Worm (Caenorhabditis elegans) whole organism, young adult: ENCODE data around the gene F36H12.3.
"Not testable (repeated sequence)": the region's sequence is repeated elsewhere in the genome, so short reads cannot be mapped to it uniquely, and the experiment has no call there.

ENCODE experiments used
- B0336.3 ChIP-seq: fragments of 200-800 bp; sonication (Bioruptor generic); IDR thresholded peaks from 2 replicates; pipeline ENCODE4 v1.3.6; 2022; ENCODE audit warnings: missing genetic modification characterization, missing compliant biosample characterization
- F10E7.11 ChIP-seq: sonication (generic microtip); optimal IDR thresholded peaks from 2 replicates; lab custom pipeline; 2017; ENCODE audit warnings: mild to moderate bottlenecking, missing genetic modification characterization, moderate library complexity, missing compliant biosample characterization
- F22D6.2 ChIP-seq: sonication (generic microtip); optimal IDR thresholded peaks from 2 replicates; lab custom pipeline; 2016; ENCODE audit warnings: mild to moderate bottlenecking, missing genetic modification characterization, missing compliant biosample characterization
- F33H1.4 ChIP-seq: fragments of 200-800 bp; sonication (Bioruptor generic); IDR thresholded peaks from 2 replicates; pipeline ENCODE4 v1.3.6; 2022; ENCODE audit warnings: missing genetic modification reagents, missing genetic modification characterization, missing compliant biosample characterization
- F49E8.2 ChIP-seq: sonication (generic microtip); optimal IDR thresholded peaks from 3 replicates; lab custom pipeline; 2017; ENCODE audit warnings: missing genetic modification characterization, mild to moderate bottlenecking, missing compliant biosample characterization, antibody characterized with exemption, moderate library complexity; ENCODE audit not compliant: insufficient read depth
- K11D2.4 ChIP-seq: fragments of 200-800 bp; sonication (Bioruptor generic); IDR thresholded peaks from 2 replicates; pipeline ENCODE4 v1.3.6; 2022; ENCODE audit warnings: missing genetic modification reagents, missing genetic modification characterization, missing compliant biosample characterization
- Y53F4B.3 ChIP-seq: fragments of 200-800 bp; sonication (Bioruptor generic); IDR thresholded peaks from 2 replicates; pipeline ENCODE4 v1.3.6; 2022; ENCODE audit warnings: missing genetic modification reagents, missing genetic modification characterization, missing compliant biosample characterization
- Y95B8A.8 ChIP-seq: fragments of 200-800 bp; sonication (Bioruptor generic); IDR thresholded peaks from 2 replicates; pipeline ENCODE4 v1.3.6; 2022; ENCODE audit warnings: missing genetic modification reagents, missing genetic modification characterization, missing compliant biosample characterization
- ZK185.1 ChIP-seq: sonication (generic microtip); optimal IDR thresholded peaks from 2 replicates; lab custom pipeline; 2016; ENCODE audit warnings: mild to moderate bottlenecking, missing genetic modification characterization, missing compliant biosample characterization; ENCODE audit not compliant: poor library complexity, severe bottlenecking
- akir-1 ChIP-seq: fragments of 200-800 bp; sonication (Bioruptor generic); optimal IDR thresholded peaks from 2 replicates; lab custom pipeline; 2018; ENCODE audit warnings: mild to moderate bottlenecking, missing genetic modification characterization, moderate library complexity, missing compliant biosample characterization
- attf-5 ChIP-seq: fragments of 200-800 bp; sonication (Bioruptor generic); optimal IDR thresholded peaks from 2 replicates; lab custom pipeline; 2018; ENCODE audit warnings: mild to moderate bottlenecking, missing genetic modification characterization, missing compliant biosample characterization
- bed-2 ChIP-seq: fragments of 200-800 bp; sonication (Bioruptor generic); IDR thresholded peaks from 2 replicates; pipeline ENCODE4 v1.3.6; 2022; ENCODE audit warnings: missing genetic modification reagents, missing genetic modification characterization, missing compliant biosample characterization
- cebp-2 ChIP-seq: fragments of 200-800 bp; sonication (Bioruptor generic); IDR thresholded peaks from 2 replicates; pipeline ENCODE4 v1.3.6; 2022; ENCODE audit warnings: missing genetic modification characterization, missing compliant biosample characterization
- ceh-27 ChIP-seq: fragments of 200-800 bp; sonication (Bioruptor generic); optimal IDR thresholded peaks from 2 replicates; lab custom pipeline; 2018; ENCODE audit warnings: mild to moderate bottlenecking, missing genetic modification characterization, moderate library complexity, missing compliant biosample characterization
- ceh-40 ChIP-seq: fragments of 200-800 bp; sonication (Bioruptor generic); IDR thresholded peaks from 2 replicates; pipeline ENCODE4 v1.3.6; 2022; ENCODE audit warnings: missing genetic modification characterization, missing compliant biosample characterization
- ceh-91 ChIP-seq: fragments of 200-800 bp; sonication (Bioruptor generic); IDR thresholded peaks from 2 replicates; pipeline ENCODE4 v1.3.6; 2022; ENCODE audit warnings: missing genetic modification reagents, missing genetic modification characterization, missing compliant biosample characterization
- dox-1 ChIP-seq: fragments of 200-800 bp; sonication (Bioruptor generic); IDR thresholded peaks from 2 replicates; pipeline ENCODE4 v1.3.6; 2022; ENCODE audit warnings: missing genetic modification reagents, missing genetic modification characterization, missing compliant biosample characterization
- dpff-1 ChIP-seq: sonication (generic microtip); optimal IDR thresholded peaks from 2 replicates; lab custom pipeline; 2017; ENCODE audit warnings: mild to moderate bottlenecking, missing genetic modification characterization, missing compliant biosample characterization
- efl-1 ChIP-seq: fragments of 150-350 bp; optimal IDR thresholded peaks from 2 replicates; lab custom pipeline; 2014; ENCODE audit warnings: missing biosample characterization, missing genetic modification reagents, missing genetic modification characterization
- ets-4 ChIP-seq: fragments of 200-800 bp; sonication (Bioruptor generic); optimal IDR thresholded peaks from 2 replicates; lab custom pipeline; 2018; ENCODE audit warnings: mild to moderate bottlenecking, missing genetic modification characterization, missing compliant biosample characterization
- hsf-1 ChIP-seq: fragments of 200-800 bp; sonication (Bioruptor generic); IDR thresholded peaks from 2 replicates; pipeline ENCODE4 v1.3.6; 2022; ENCODE audit warnings: missing genetic modification reagents, missing genetic modification characterization, missing compliant biosample characterization
- lin-26 ChIP-seq: fragments of 200-800 bp; sonication (Bioruptor generic); IDR thresholded peaks from 2 replicates; pipeline ENCODE4 v1.3.6; 2022; ENCODE audit warnings: missing genetic modification reagents, missing genetic modification characterization, missing compliant biosample characterization
- madf-6 ChIP-seq: fragments of 200-800 bp; sonication (Bioruptor generic); IDR thresholded peaks from 2 replicates; pipeline ENCODE4 v1.3.6; 2022; ENCODE audit warnings: missing genetic modification reagents, missing genetic modification characterization, missing compliant biosample characterization
- mcd-1 ChIP-seq: fragments of 200-800 bp; sonication (Bioruptor generic); IDR thresholded peaks from 2 replicates; pipeline ENCODE4 v1.3.6; 2022; ENCODE audit warnings: missing genetic modification reagents, missing genetic modification characterization, missing compliant biosample characterization
- mes-4 ChIP-seq: sonication (generic microtip); optimal IDR thresholded peaks from 2 replicates; lab custom pipeline; 2016; ENCODE audit warnings: missing genotype, missing genetic modification characterization, missing compliant biosample characterization
- mxl-1 ChIP-seq: sonication (generic microtip); optimal IDR thresholded peaks from 2 replicates; lab custom pipeline; 2016; ENCODE audit warnings: missing genetic modification characterization, missing compliant biosample characterization
- nhr-179 ChIP-seq: sonication (generic microtip); optimal IDR thresholded peaks from 2 replicates; lab custom pipeline; 2016; ENCODE audit warnings: mild to moderate bottlenecking, missing genetic modification characterization, missing compliant biosample characterization
- pbrm-1 ChIP-seq: fragments of 200-800 bp; sonication (Bioruptor generic); IDR thresholded peaks from 2 replicates; pipeline ENCODE4 v1.3.6; 2022; ENCODE audit warnings: missing genetic modification reagents, missing genetic modification characterization, missing compliant biosample characterization
- repo-1 ChIP-seq: sonication (generic microtip); optimal IDR thresholded peaks from 2 replicates; lab custom pipeline; 2017; ENCODE audit warnings: mild to moderate bottlenecking, missing genetic modification characterization, missing compliant biosample characterization
- snpc-3.4 ChIP-seq: sonication (generic microtip); optimal IDR thresholded peaks from 2 replicates; lab custom pipeline; 2017; ENCODE audit warnings: missing genetic modification characterization, mild to moderate bottlenecking, missing compliant biosample characterization, antibody characterized with exemption, moderate library complexity, missing genotype, missing genetic modification reagents
- sptf-2 ChIP-seq: fragments of 200-800 bp; sonication (Bioruptor generic); optimal IDR thresholded peaks from 2 replicates; lab custom pipeline; 2018; ENCODE audit warnings: mild to moderate bottlenecking, missing genetic modification characterization, missing compliant biosample characterization
- tbp1 ChIP-seq: fragments of 200-800 bp; sonication (Bioruptor generic); optimal IDR thresholded peaks from 2 replicates; lab custom pipeline; 2018; ENCODE audit warnings: mild to moderate bottlenecking, missing genetic modification characterization, missing compliant biosample characterization
- tlf-1 ChIP-seq: fragments of 200-800 bp; sonication (Bioruptor generic); optimal IDR thresholded peaks from 2 replicates; lab custom pipeline; 2018; ENCODE audit warnings: mild to moderate bottlenecking, missing genetic modification characterization, missing compliant biosample characterization
- unc-62 ChIP-seq: fragments of 150-350 bp; optimal IDR thresholded peaks from 2 replicates; lab custom pipeline; 2014; ENCODE audit warnings: missing biosample characterization, missing genetic modification reagents, missing genetic modification characterization
- ztf-22 ChIP-seq: fragments of 200-800 bp; sonication (Bioruptor generic); optimal IDR thresholded peaks from 2 replicates; lab custom pipeline; 2018; ENCODE audit warnings: mild to moderate bottlenecking, missing genetic modification characterization, moderate library complexity, missing compliant biosample characterization
- ztf-26 ChIP-seq: sonication (generic microtip); optimal IDR thresholded peaks from 2 replicates; lab custom pipeline; 2017; ENCODE audit warnings: missing genetic modification characterization, missing compliant biosample characterization

F36H12.3 gene

ce11 chrIV:5291207-5291606 is 18.6 kb downstream of the F36H12.3 start:
- TF ChIP-seq tlf-1 (GFP tag; lab: Kevin White, UChicago) (no peak), repo-1 (tag; lab: Kevin White, UChicago) (no peak), pbrm-1 (GFP tag; lab: Robert Waterston, UW) (no peak), dox-1 (GFP tag; lab: Robert Waterston, UW) (no peak), akir-1 (GFP tag; lab: Kevin White, UChicago) (no peak), F22D6.2 (tag; lab: Kevin White, UChicago) (no peak), Y53F4B.3 (GFP tag; lab: Robert Waterston, UW) (no peak), ets-4 (no peak), sptf-2 (GFP tag; lab: Kevin White, UChicago) (no peak), ztf-22 (no peak), mes-4 (tag; lab: Kevin White, UChicago) (no peak), madf-6 (no peak), lin-26 (GFP tag; lab: Robert Waterston, UW) (no peak), nhr-179 (tag; lab: Kevin White, UChicago) (no peak), Y95B8A.8 (no peak), mcd-1 (GFP tag; lab: Robert Waterston, UW) (no peak), unc-62 (GFP tag; lab: Kevin White, UChicago) (no peak), hsf-1 (GFP tag; lab: Robert Waterston, UW) (no peak), mxl-1 (tag; lab: Kevin White, UChicago) (no peak), efl-1 (GFP tag; lab: Kevin White, UChicago) (no peak)

- TF ChIP-seq bed-2 (GFP tag; lab: Robert Waterston, UW) (no peak), dpff-1 (tag; lab: Kevin White, UChicago) (no peak), K11D2.4 (no peak), F10E7.11 (tag; lab: Kevin White, UChicago) (no peak), ztf-26 (tag; lab: Kevin White, UChicago) (no peak), repo-1 (tag; lab: Kevin White, UChicago) (no peak), ceh-40 (GFP tag; lab: Robert Waterston, UW) (no peak), cebp-2 (GFP tag; lab: Robert Waterston, UW) (no peak), B0336.3 (GFP tag; lab: Robert Waterston, UW) (no peak), ceh-91 (GFP tag; lab: Robert Waterston, UW) (no peak), ceh-27 (GFP tag; lab: Kevin White, UChicago) (no peak), F49E8.2 (tag; lab: Kevin White, UChicago) (no peak), F33H1.4 (GFP tag; lab: Robert Waterston, UW) (no peak), tbp1 (GFP tag; lab: Kevin White, UChicago) (no peak), ZK185.1 (tag; lab: Kevin White, UChicago) (no peak), attf-5 (GFP tag; lab: Kevin White, UChicago) (no peak)
These were observed 21.8 kb downstream of the F36H12.3 start for ce11 chrIV:5294467-5294866.

ce11 chrIV:5295240-5295639 is 22.6 kb downstream of the F36H12.3 start, which contains the start of gene msp-51:
TSS of gene msp-51 (minus strand) at chrIV:5295340.
- not testable (repeated sequence) for TF ChIP-seq snpc-3.4 (tag; lab: Kevin White, UChicago); pbrm-1 (GFP tag; lab: Robert Waterston, UW); efl-1 (GFP tag; lab: Kevin White, UChicago)
